Fruit fly (Drosophila melanogaster): Measurements from ENCODE around the gene Raf.

Gene Raf

DNA sequence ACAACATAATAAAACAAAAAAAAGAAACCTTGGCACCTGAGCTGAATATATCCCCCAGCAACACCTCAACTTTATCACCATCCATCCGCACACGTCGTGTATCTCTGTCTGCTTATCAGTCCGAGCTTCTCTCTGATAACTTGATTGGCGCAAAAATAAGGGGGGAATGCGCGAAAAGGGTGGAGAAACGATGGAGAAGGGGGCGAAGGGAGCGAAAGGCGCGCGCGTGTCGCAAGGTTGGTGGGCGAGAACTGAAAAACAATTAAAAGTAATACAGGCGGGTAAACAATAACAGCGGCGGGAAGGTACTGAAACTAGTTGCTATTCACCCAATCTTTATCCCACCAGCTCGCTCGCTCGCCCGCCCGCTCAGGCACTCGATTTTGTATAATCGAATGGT lies 9.0 kb upstream of the Raf start (continued):
- TF ChIP-seq gsb (GFP tag; IDR thresholded peaks at IDR 0.05) (no peak), crol (GFP tag; IDR thresholded peaks at IDR 0.05) (peak; percentile 83), CG14667 (GFP tag; IDR thresholded peaks at IDR 0.05) (no peak), CoRest (tag; optimal IDR thresholded peaks at IDR 0.05) (no peak), CG14441 (GFP tag; IDR thresholded peaks at IDR 0.05) (no peak), pita (GFP tag; optimal IDR thresholded peaks at IDR 0.05) (no peak), CG5180 (GFP tag; optimal IDR thresholded peaks at IDR 0.05) (no peak), Myb (GFP tag; optimal IDR thresholded peaks at IDR 0.05) (no peak), mirr (GFP tag; optimal IDR thresholded peaks at IDR 0.05) (peak; percentile 62), CG6254 (GFP tag; optimal IDR thresholded peaks at IDR 0.05) (no peak), lola (GFP tag; optimal IDR thresholded peaks at IDR 0.05) (no peak), ftz-f1 (GFP tag; optimal IDR thresholded peaks at IDR 0.05) (peak; percentile 70), CG4282 (GFP tag; optimal IDR thresholded peaks at IDR 0.05) (no peak), sug (tag; optimal IDR thresholded peaks at IDR 0.05) (peak; percentile 82), Optix (GFP tag; IDR thresholded peaks at IDR 0.05) (no peak), Nf-YC (tag; optimal IDR thresholded peaks at IDR 0.05) (peak; percentile 13), CG10959 (GFP tag; IDR thresholded peaks at IDR 0.05) (no peak), ap (GFP tag; IDR thresholded peaks at IDR 0.05) (no peak), CG10543 (GFP tag; optimal IDR thresholded peaks at IDR 0.05) (peak; percentile 28), esg (GFP tag; conservative IDR thresholded peaks at IDR 0.05) (no peak), Doc2 (GFP tag; IDR thresholded peaks at IDR 0.05) (no peak), CG12659 (GFP tag; optimal IDR thresholded peaks at IDR 0.05) (no peak), Fer3 (tag; optimal IDR thresholded peaks at IDR 0.05) (no peak), pzg (GFP tag; optimal IDR thresholded peaks at IDR 0.05) (no peak), caup (GFP tag; optimal IDR thresholded peaks at IDR 0.05; ENCODE audit: severe bottlenecking) (peak; percentile 22), CG7928 (GFP tag; optimal IDR thresholded peaks at IDR 0.05) (no peak), chif (GFP tag; optimal IDR thresholded peaks at IDR 0.05) (no peak), Doc3 (GFP tag; IDR thresholded peaks at IDR 0.05; ENCODE audit: partially characterized antibody) (no peak), shn (GFP tag; optimal IDR thresholded peaks at IDR 0.05) (no peak), sd (tag; optimal IDR thresholded peaks at IDR 0.05) (peak; percentile 18), usp (GFP tag; optimal IDR thresholded peaks at IDR 0.05) (no peak)

DNA sequence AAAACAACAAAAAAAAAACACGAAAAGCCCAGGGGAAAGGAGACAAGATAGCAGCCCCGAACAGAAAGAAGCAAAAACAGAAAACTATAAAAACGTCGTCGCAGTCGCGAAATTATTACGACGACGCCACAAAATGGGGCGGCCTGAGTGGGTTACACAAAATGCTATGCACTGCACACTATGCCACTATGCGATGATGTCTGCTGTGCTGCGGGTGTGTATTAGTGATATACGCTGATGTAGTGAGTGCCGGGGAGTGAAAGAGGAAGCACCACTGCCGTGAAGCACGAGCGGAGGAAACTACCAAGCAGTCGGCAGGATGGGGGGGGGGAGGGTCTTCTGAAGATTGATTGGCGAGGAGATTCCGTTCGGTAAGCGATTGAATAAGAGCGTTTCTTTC lies 8.3 kb upstream of the Raf start:
- peak; percentile 15 for TF ChIP-seq cg (GFP tag; optimal IDR thresholded peaks at IDR 0.05)
- TF ChIP-seq crol (GFP tag; IDR thresholded peaks at IDR 0.05), result peak; percentile 76
- TF ChIP-seq Drgx (GFP tag; IDR thresholded peaks at IDR 0.05), result peak; percentile 16; the same call in 1 of the 2 replicates
- TF ChIP-seq E2f2 (GFP tag; IDR thresholded peaks at IDR 0.05), result no peak
- peak in 1 of 2 experiments; percentile 51 for TF ChIP-seq Pdp1 (GFP tag; optimal IDR thresholded peaks at IDR 0.05)
- peak; percentile 75; the same call in 1 of the 4 replicates for TF ChIP-seq chinmo (GFP tag; IDR thresholded peaks at IDR 0.05; ENCODE audit: partially characterized antibody)
- no peak for TF ChIP-seq Gug (GFP tag; IDR thresholded peaks at IDR 0.05)
- peak; percentile 13 for TF ChIP-seq nom (GFP tag; optimal IDR thresholded peaks at IDR 0.05)
- peak in 1 of 2 experiments; percentile 18 for TF ChIP-seq bsh (GFP tag; optimal IDR thresholded peaks at IDR 0.05)
- no peak for TF ChIP-seq CG32772 (GFP tag; IDR thresholded peaks at IDR 0.05)
- TF ChIP-seq pb (GFP tag; optimal IDR thresholded peaks at IDR 0.05), result no peak
- 0 out of 3 replicates have a peak, but pooled peaks have one; percentile 8 for TF ChIP-seq zfh1 (GFP tag; IDR thresholded peaks at IDR 0.05)
